Fruit fly (Drosophila melanogaster) whole organism, embryonic: ENCODE measurements around the gene CG34258.

Source experiments
- Antp ChIP-seq: fragments of 200-800 bp; sonication (Bioruptor generic); optimal IDR thresholded peaks from 3 replicates; lab custom pipeline; 2016; ENCODE audit warnings: missing biosample characterization, missing genetic modification characterization
- Awh ChIP-seq: fragments of 200-800 bp; sonication (Bioruptor generic); IDR thresholded peaks from 2 replicates; pipeline ENCODE4, ENCODE4 v1.3.6; 2022; ENCODE audit warnings: missing biosample characterization, missing genetic modification characterization
- BEAF-32 ChIP-seq: fragments of 200-800 bp; sonication (Bioruptor generic); optimal IDR thresholded peaks from 3 replicates; lab custom pipeline; 2017; ENCODE audit warnings: missing biosample characterization, missing genetic modification characterization, mild to moderate bottlenecking, moderate library complexity, missing genetic modification reagents
- Bdp1 ChIP-seq: fragments of 200-800 bp; sonication (Bioruptor generic); optimal IDR thresholded peaks from 3 replicates; lab custom pipeline; 2016; ENCODE audit warnings: missing biosample characterization, missing genetic modification characterization
- CG1024 ChIP-seq: fragments of 200-800 bp; sonication (Bioruptor generic); IDR thresholded peaks from 2 replicates; pipeline ENCODE4 v1.3.6; 2022; ENCODE audit warnings: missing biosample characterization, missing genetic modification characterization
- CG11723 ChIP-seq: fragments of 200-800 bp; sonication (Bioruptor generic); optimal IDR thresholded peaks from 2 replicates; lab custom pipeline; 2017; ENCODE audit warnings: missing biosample characterization, mild to moderate bottlenecking, missing genetic modification characterization
- CG12071 ChIP-seq: fragments of 200-800 bp; sonication (Bioruptor generic); optimal IDR thresholded peaks from 3 replicates; lab custom pipeline; 2018; ENCODE audit warnings: missing biosample characterization, mild to moderate bottlenecking, missing genetic modification characterization
- CG12219 ChIP-seq: fragments of 200-800 bp; sonication (Bioruptor generic); optimal IDR thresholded peaks from 3 replicates; lab custom pipeline; 2018; ENCODE audit warnings: missing biosample characterization, mild to moderate bottlenecking, missing genetic modification characterization
- CG13624 ChIP-seq: fragments of 200-800 bp; sonication (Bioruptor generic); optimal IDR thresholded peaks from 2 replicates; lab custom pipeline; 2016; ENCODE audit warnings: missing biosample characterization, missing genetic modification characterization
- CG15269 ChIP-seq: fragments of 200-800 bp; sonication (Bioruptor generic); optimal IDR thresholded peaks from 2 replicates; lab custom pipeline; 2018; ENCODE audit warnings: missing biosample characterization, mild to moderate bottlenecking, missing genetic modification characterization, moderate library complexity
- CG1602 ChIP-seq: fragments of 200-800 bp; sonication (Bioruptor generic); optimal IDR thresholded peaks from 3 replicates; lab custom pipeline; 2016; ENCODE audit warnings: missing biosample characterization, missing genetic modification characterization
- CG16813 ChIP-seq: fragments of 200-800 bp; sonication (Bioruptor generic); IDR thresholded peaks from 3 replicates; pipeline ENCODE4 v1.3.6; 2022; ENCODE audit warnings: missing biosample characterization, missing genetic modification characterization; ENCODE audit not compliant: partially characterized antibody
- CG17829 ChIP-seq: fragments of 200-800 bp; optimal IDR thresholded peaks from 2 replicates; lab custom pipeline; 2019; ENCODE audit warnings: missing biosample characterization, mild to moderate bottlenecking, missing genetic modification characterization, moderate library complexity
- CG2129 ChIP-seq: fragments of 200-800 bp; sonication (Bioruptor generic); IDR thresholded peaks from 2 replicates; pipeline ENCODE4 v1.3.6; 2022; ENCODE audit warnings: missing biosample characterization, missing genetic modification characterization; ENCODE audit not compliant: partially characterized antibody
- CG2202 ChIP-seq: fragments of 200-800 bp; sonication (Bioruptor generic); optimal IDR thresholded peaks from 2 replicates; lab custom pipeline; 2018; ENCODE audit warnings: missing biosample characterization, mild to moderate bottlenecking, missing genetic modification characterization
- CG2678 ChIP-seq: fragments of 200-800 bp; sonication (Bioruptor generic); optimal IDR thresholded peaks from 3 replicates; lab custom pipeline; 2019; ENCODE audit warnings: missing biosample characterization, mild to moderate bottlenecking, missing genetic modification characterization, moderate library complexity
- CG32767 ChIP-seq: fragments of 200-800 bp; sonication (Bioruptor generic); IDR thresholded peaks from 2 replicates; pipeline ENCODE4 v1.3.6; 2022; ENCODE audit warnings: missing biosample characterization, missing genetic modification characterization
- CG5180 ChIP-seq: fragments of 200-800 bp; sonication (Bioruptor generic); optimal IDR thresholded peaks from 3 replicates; lab custom pipeline; 2017; ENCODE audit warnings: missing biosample characterization, missing genetic modification characterization, mild to moderate bottlenecking, moderate library complexity, missing genetic modification reagents
- CG5953 ChIP-seq: fragments of 200-800 bp; sonication (Bioruptor generic); IDR thresholded peaks from 2 replicates; pipeline ENCODE4 v1.3.6; 2022; ENCODE audit warnings: missing biosample characterization, missing genetic modification characterization
- CG6765 ChIP-seq: fragments of 200-800 bp; sonication (Bioruptor generic); optimal IDR thresholded peaks from 3 replicates; lab custom pipeline; 2017; ENCODE audit warnings: missing biosample characterization, mild to moderate bottlenecking, missing genetic modification characterization
- CG7556 ChIP-seq: fragments of 200-800 bp; sonication (Bioruptor generic); optimal IDR thresholded peaks from 2 replicates; lab custom pipeline; 2017; ENCODE audit warnings: missing biosample characterization, mild to moderate bottlenecking, missing genetic modification characterization
- CG8089 ChIP-seq: fragments of 200-800 bp; sonication (Bioruptor generic); optimal IDR thresholded peaks from 3 replicates; lab custom pipeline; 2016; ENCODE audit warnings: missing biosample characterization, missing genetic modification characterization
- Camta ChIP-seq: fragments of 200-800 bp; sonication (Bioruptor generic); optimal IDR thresholded peaks from 2 replicates; lab custom pipeline; 2016; ENCODE audit warnings: missing biosample characterization, missing genetic modification characterization
- Dbx ChIP-seq: fragments of 200-800 bp; sonication (Bioruptor generic); IDR thresholded peaks from 3 replicates; pipeline ENCODE4 v1.3.6; 2022; ENCODE audit warnings: missing biosample characterization, missing genetic modification characterization
- Dll ChIP-seq: fragments of 200-800 bp; sonication (Bioruptor generic); IDR thresholded peaks from 4 replicates; pipeline ENCODE4 v1.3.6; 2022; ENCODE audit warnings: missing biosample characterization, missing genetic modification characterization; ENCODE audit not compliant: partially characterized antibody
- Drgx ChIP-seq: fragments of 200-800 bp; sonication (Bioruptor generic); IDR thresholded peaks from 2 replicates; pipeline ENCODE4 v1.3.6; 2022; ENCODE audit warnings: missing biosample characterization, missing genetic modification characterization
- ERR ChIP-seq: fragments of 200-800 bp; sonication (Bioruptor generic); optimal IDR thresholded peaks from 2 replicates; lab custom pipeline; 2016; ENCODE audit warnings: missing biosample characterization, missing genetic modification characterization
- Elba2 ChIP-seq: fragments of 200-800 bp; sonication (Bioruptor generic); optimal IDR thresholded peaks from 3 replicates; lab custom pipeline; 2016; ENCODE audit warnings: missing biosample characterization, missing genetic modification characterization
- Ets65A ChIP-seq: fragments of 200-800 bp; sonication (Bioruptor generic); peaks from one replicate; lab custom pipeline; 2016; ENCODE audit warnings: missing biosample characterization, missing genetic modification characterization
- Gsc ChIP-seq: fragments of 200-800 bp; sonication (Bioruptor generic); IDR thresholded peaks from 2 replicates; pipeline ENCODE4 v1.3.6; 2022; ENCODE audit warnings: missing biosample characterization, missing genetic modification characterization
- Hmr ChIP-seq: fragments of 200-800 bp; sonication (Bioruptor generic); optimal IDR thresholded peaks from 3 replicates; lab custom pipeline; 2017; ENCODE audit warnings: mild to moderate bottlenecking, missing biosample characterization, missing genetic modification reagents, missing genetic modification characterization
- Hmx ChIP-seq: fragments of 200-800 bp; sonication (Bioruptor generic); optimal IDR thresholded peaks from 2 replicates; lab custom pipeline; 2016; ENCODE audit warnings: missing biosample characterization, missing genetic modification characterization
- Oaz ChIP-seq: fragments of 200-800 bp; sonication (Bioruptor generic); IDR thresholded peaks from 2 replicates; pipeline ENCODE4 v1.3.6; 2022; ENCODE audit warnings: missing biosample characterization, missing genetic modification characterization
- PHDP ChIP-seq: fragments of 200-800 bp; sonication (Bioruptor generic); optimal IDR thresholded peaks from 3 replicates; lab custom pipeline; 2018; ENCODE audit warnings: missing biosample characterization, mild to moderate bottlenecking, missing genetic modification characterization, moderate library complexity
- Tbp ChIP-seq: fragments of >200 bp; optimal IDR thresholded peaks from 2 replicates; lab custom pipeline; 2018; ENCODE audit warnings: missing biosample characterization, missing genetic modification characterization
- ato ChIP-seq: fragments of 200-800 bp; sonication (Bioruptor generic); IDR thresholded peaks from 2 replicates; pipeline ENCODE4 v1.3.6; 2022; ENCODE audit warnings: missing biosample characterization, missing genetic modification characterization; ENCODE audit not compliant: partially characterized antibody
- fd96Cb ChIP-seq: fragments of 200-800 bp; sonication (Bioruptor generic); optimal IDR thresholded peaks from 2 replicates; lab custom pipeline; 2018; ENCODE audit warnings: missing biosample characterization, mild to moderate bottlenecking, missing genetic modification characterization, moderate library complexity
- gsb-n ChIP-seq: fragments of 200-800 bp; sonication (Bioruptor generic); optimal IDR thresholded peaks from 3 replicates; lab custom pipeline; 2018; ENCODE audit warnings: missing biosample characterization, mild to moderate bottlenecking, missing genetic modification characterization
- jing ChIP-seq: fragments of 200-800 bp; sonication (Bioruptor generic); optimal IDR thresholded peaks from 2 replicates; lab custom pipeline; 2018; ENCODE audit warnings: missing biosample characterization, mild to moderate bottlenecking, missing genetic modification characterization
- luna ChIP-seq: fragments of 200-800 bp; sonication (Bioruptor generic); optimal IDR thresholded peaks from 2 replicates; lab custom pipeline; 2016; ENCODE audit warnings: missing biosample characterization, missing genetic modification characterization
- mld ChIP-seq: fragments of 200-800 bp; sonication (Bioruptor generic); IDR thresholded peaks from 3 replicates; pipeline ENCODE4 v1.3.6; 2022; ENCODE audit warnings: missing biosample characterization, missing genetic modification characterization; ENCODE audit not compliant: partially characterized antibody
- nerfin-1 ChIP-seq: fragments of 200-800 bp; sonication (Bioruptor generic); optimal IDR thresholded peaks from 3 replicates; lab custom pipeline; 2019; ENCODE audit warnings: missing biosample characterization, mild to moderate bottlenecking, missing genetic modification characterization, moderate library complexity
- pita ChIP-seq: fragments of 200-800 bp; sonication (Bioruptor generic); optimal IDR thresholded peaks from 2 replicates; lab custom pipeline; 2017; ENCODE audit warnings: missing biosample characterization, mild to moderate bottlenecking, missing genetic modification characterization
- slbo ChIP-seq: fragments of 200-800 bp; sonication (Bioruptor generic); IDR thresholded peaks from 2 replicates; pipeline ENCODE4 v1.3.6; 2022; ENCODE audit warnings: missing biosample characterization, missing genetic modification characterization
- slp2 ChIP-seq: fragments of 200-800 bp; sonication (Bioruptor generic); optimal IDR thresholded peaks from 2 replicates; lab custom pipeline; 2016; ENCODE audit warnings: missing biosample characterization, missing genetic modification characterization
- stwl ChIP-seq: fragments of 200-800 bp; sonication (Bioruptor generic); optimal IDR thresholded peaks from 3 replicates; lab custom pipeline; 2018; ENCODE audit warnings: missing biosample characterization, mild to moderate bottlenecking, missing genetic modification characterization, moderate library complexity
- tgo ChIP-seq: fragments of 200-800 bp; sonication (Bioruptor generic); IDR thresholded peaks from 3 replicates; pipeline ENCODE4 v1.3.6; 2022; ENCODE audit warnings: missing biosample characterization, missing genetic modification characterization
- trem ChIP-seq: fragments of 200-800 bp; optimal IDR thresholded peaks from 3 replicates; lab custom pipeline; 2019; ENCODE audit warnings: missing biosample characterization, mild to moderate bottlenecking, missing genetic modification characterization, moderate library complexity
- wor ChIP-seq: fragments of 200-800 bp; sonication (Bioruptor generic); IDR thresholded peaks from 2 replicates; pipeline ENCODE4 v1.3.6; 2022; ENCODE audit warnings: missing biosample characterization, missing genetic modification characterization

The CG34258 gene

DNA sequence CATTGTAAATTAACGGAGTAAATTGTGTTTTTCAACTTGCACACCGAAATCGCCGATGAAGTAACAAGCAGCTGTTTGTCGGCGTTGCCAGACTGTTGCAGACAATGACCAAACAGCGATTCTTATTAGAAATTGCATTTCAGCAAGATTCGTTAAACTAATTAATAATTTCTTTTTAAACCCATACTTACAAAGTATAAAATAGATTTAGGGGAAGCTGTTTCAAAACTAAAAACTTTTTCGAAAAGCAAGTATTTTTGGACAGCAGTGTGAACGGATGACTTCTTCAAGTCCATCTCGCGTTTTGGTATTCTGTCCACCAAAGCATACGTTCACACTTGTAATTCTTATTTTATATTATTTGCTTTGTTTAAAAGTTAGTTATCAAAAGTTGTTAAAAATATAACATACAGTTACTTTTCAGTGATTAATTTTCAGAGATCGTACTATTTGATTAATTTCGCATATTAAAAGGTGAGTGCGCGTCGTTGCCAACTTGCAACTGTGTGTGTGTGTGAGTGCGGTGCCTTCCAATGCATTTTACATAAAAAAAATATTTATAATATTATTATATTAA is 23.2 kb downstream of the CG34258 start, which contains the start of the genes CG8004 and RhoGDI (continued):
- peak; percentile 51; the same call in 2 of the 3 replicates for TF ChIP-seq Dbx (GFP tag; lab: Robert Waterston, UW)
- TF ChIP-seq Hmx (GFP tag; lab: Kevin White, UChicago), result peak; percentile 33
- no peak for TF ChIP-seq wor (GFP tag; lab: Robert Waterston, UW)
- TF ChIP-seq CG11723 (GFP tag; lab: Kevin White, UChicago), result no peak
- no peak for TF ChIP-seq CG12219 (GFP tag; lab: Kevin White, UChicago)
- TF ChIP-seq CG7556 (GFP tag; lab: Kevin White, UChicago), result peak; percentile 14
- TF ChIP-seq slp2 (GFP tag; lab: Kevin White, UChicago), result peak; percentile 51
- TF ChIP-seq gsb-n (tag; lab: Kevin White, UChicago), result no peak
- TF ChIP-seq Hmr (GFP tag; lab: Kevin White, UChicago), result peak; percentile 70
- no peak for TF ChIP-seq Oaz (GFP tag; lab: Robert Waterston, UW)
- TF ChIP-seq CG6765 (GFP tag; lab: Kevin White, UChicago), result no peak
- 0 out of 2 replicates have a peak, but pooled peaks have one; percentile 12 for TF ChIP-seq Drgx (GFP tag; lab: Robert Waterston, UW)
- 0 out of 2 replicates have a peak, but pooled peaks have one; percentile 40 for TF ChIP-seq Awh (GFP tag; lab: Robert Waterston, UW)
- no peak for TF ChIP-seq CG12071
- peak; percentile 90 for TF ChIP-seq trem (tag; lab: Kevin White, UChicago)
- TF ChIP-seq Gsc (GFP tag; lab: Robert Waterston, UW), result no peak
- peak; percentile 77 for TF ChIP-seq slbo (GFP tag; lab: Robert Waterston, UW)
- TF ChIP-seq Bdp1 (GFP tag; lab: Kevin White, UChicago), result peak; percentile 54
- peak; percentile 27 for TF ChIP-seq CG8089
- TF ChIP-seq Dll, result no peak; the same call in 3 of the 4 replicates
- TF ChIP-seq CG16813 (GFP tag; lab: Robert Waterston, UW), result no peak
- TF ChIP-seq luna (GFP tag; lab: Kevin White, UChicago), result no peak
- peak; percentile 50; the same call in 1 of the 2 replicates for TF ChIP-seq CG5953 (GFP tag; lab: Robert Waterston, UW)
- no peak for TF ChIP-seq Tbp (GFP tag; lab: Kevin White, UChicago)
- TF ChIP-seq Camta (GFP tag; lab: Kevin White, UChicago), result peak; percentile 70
- peak; percentile 53 for TF ChIP-seq fd96Cb (tag; lab: Kevin White, UChicago)
- no peak for TF ChIP-seq pita (GFP tag; lab: Kevin White, UChicago)
- peak; percentile 59; the same call in 1 of the 2 replicates for TF ChIP-seq CG1024
- no peak for TF ChIP-seq mld (GFP tag; lab: Robert Waterston, UW)
- TF ChIP-seq tgo (GFP tag; lab: Robert Waterston, UW), result peak; percentile 59; the same call in 2 of the 3 replicates
- peak; percentile 63 for TF ChIP-seq CG1602 (GFP tag; lab: Kevin White, UChicago)
- TF ChIP-seq stwl (tag; lab: Kevin White, UChicago), result peak; percentile 70
- TF ChIP-seq jing, result no peak
- TF ChIP-seq ERR (GFP tag; lab: Kevin White, UChicago), result peak; percentile 20
- TF ChIP-seq, all 482 proteins: peak for 276

DNA sequence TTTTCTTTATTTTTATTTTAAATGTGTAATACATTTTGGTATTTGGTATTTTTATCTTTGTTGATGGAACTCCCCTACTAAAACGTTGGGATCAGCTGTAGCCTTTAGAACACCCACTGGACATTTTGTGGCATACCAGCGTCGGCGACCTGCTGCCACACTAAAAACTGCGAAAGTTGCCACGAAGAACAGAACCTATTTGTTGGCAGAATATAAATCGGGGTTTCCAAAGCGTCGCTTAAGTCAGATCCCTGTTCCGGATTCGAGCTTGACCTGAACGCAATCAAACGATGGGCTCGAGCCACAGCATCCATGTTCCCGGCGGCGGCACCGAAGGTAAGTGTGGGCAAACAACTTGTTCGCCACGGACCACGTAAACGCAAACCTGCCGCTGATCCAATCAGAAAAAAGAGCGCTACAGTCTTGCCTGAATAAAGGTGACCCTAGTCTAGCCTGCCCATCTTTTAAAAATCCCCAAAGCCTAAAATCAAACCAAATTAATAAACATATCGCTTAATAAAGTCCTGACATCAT is 26.9 kb downstream of the CG34258 start, which contains the start of gene Grasp65:
Grasp65 (plus strand) TSS at position 173 of the 534 bp plus-strand sequence.
- no peak for TF ChIP-seq CG2202
- TF ChIP-seq PHDP (tag; lab: Kevin White, UChicago), result peak; percentile 32
- no peak for TF ChIP-seq CG13624 (GFP tag; lab: Kevin White, UChicago)
- TF ChIP-seq ato (GFP tag; lab: Robert Waterston, UW), result 0 out of 2 replicates have a peak, but pooled peaks have one; percentile 26
- TF ChIP-seq CG5180 (GFP tag; lab: Kevin White, UChicago), result no peak
- peak; percentile 21 for TF ChIP-seq stwl (tag; lab: Kevin White, UChicago)
- peak; percentile 55 for TF ChIP-seq Elba2 (GFP tag; lab: Kevin White, UChicago)
- TF ChIP-seq CG17829 (tag; lab: Kevin White, UChicago), result peak; percentile 30
- peak; percentile 23 for TF ChIP-seq Ets65A
- TF ChIP-seq CG32767 (GFP tag; lab: Robert Waterston, UW), result no peak
- no peak for TF ChIP-seq CG2129
- peak; percentile 5 for TF ChIP-seq BEAF-32 (GFP tag; lab: Kevin White, UChicago)
- TF ChIP-seq CG2678 (tag; lab: Kevin White, UChicago), result peak; percentile 21
- TF ChIP-seq CG15269 (tag; lab: Kevin White, UChicago), result peak; percentile 4
- no peak for TF ChIP-seq Antp (GFP tag; lab: Kevin White, UChicago)
- peak; percentile 14 for TF ChIP-seq nerfin-1 (tag; lab: Kevin White, UChicago)
